Worm (Caenorhabditis elegans): ENCODE data around the gene T01B7.13.

Gene T01B7.13

ce11 chrII:8745449-8746297 lies 30.5 kb downstream of the T01B7.13 start:
- TF ChIP-seq hmg-20 (GFP tag; IDR thresholded peaks at IDR 0.05): no peak; the same call in 1 of the 2 replicates
- TF ChIP-seq ekl-4 (GFP tag; IDR thresholded peaks at IDR 0.05): no peak
- TF ChIP-seq dpff-1 (tag; optimal IDR thresholded peaks at IDR 0.05): no peak
- peak; percentile 22 for TF ChIP-seq nhr-90 (tag; optimal IDR thresholded peaks at IDR 0.05)
- no peak for TF ChIP-seq Y79H2A.3 (GFP tag; conservative IDR thresholded peaks at IDR 0.05)
- TF ChIP-seq hmg-1.2 (GFP tag; IDR thresholded peaks at IDR 0.05): 0 out of 2 replicates have a peak, but pooled peaks have one; percentile 2
- no peak for TF ChIP-seq die-1 (tag; optimal IDR thresholded peaks at IDR 0.05)
- no peak for TF ChIP-seq lir-1 (GFP tag; conservative IDR thresholded peaks at IDR 0.05)
- no peak for TF ChIP-seq ceh-100 (GFP tag; IDR thresholded peaks at IDR 0.05)
- TF ChIP-seq B0336.3 (GFP tag; IDR thresholded peaks at IDR 0.05): peak; percentile 12; the same call in 1 of the 2 replicates
- peak; percentile 5; the same call in 1 of the 2 replicates for TF ChIP-seq Y53G8AR.9 (GFP tag; conservative IDR thresholded peaks at IDR 0.05)
- peak; percentile 50 for TF ChIP-seq ama-1 (optimal IDR thresholded peaks at IDR 0.05)
- peak in 1 of 2 experiments; percentile 36 for TF ChIP-seq ama-1 (GFP tag; optimal IDR thresholded peaks at IDR 0.05)
- no peak for TF ChIP-seq F49E8.2 (tag; optimal IDR thresholded peaks at IDR 0.05; ENCODE audit: insufficient read depth)
- no peak for TF ChIP-seq rpc-1 (optimal IDR thresholded peaks at IDR 0.05)
- no peak for TF ChIP-seq rpc-1 (tag; optimal IDR thresholded peaks at IDR 0.05)
- no peak for TF ChIP-seq madf-8 (GFP tag; conservative IDR thresholded peaks at IDR 0.05)
- peak; percentile 50 for TF ChIP-seq repo-1 (tag; optimal IDR thresholded peaks at IDR 0.05)
- TF ChIP-seq ztf-26 (tag; optimal IDR thresholded peaks at IDR 0.05): no peak
- peak; percentile 11; the same call in 1 of the 2 replicates for TF ChIP-seq C06A6.2 (GFP tag; conservative IDR thresholded peaks at IDR 0.05)
- TF ChIP-seq fkh-3 (tag; optimal IDR thresholded peaks at IDR 0.05): no peak
- peak; percentile 57 for TF ChIP-seq zfh-2 (GFP tag; conservative IDR thresholded peaks at IDR 0.05)
- 0 out of 2 replicates have a peak, but pooled peaks have one; percentile 3 for TF ChIP-seq madf-3 (GFP tag; IDR thresholded peaks at IDR 0.05)
- TF ChIP-seq cebp-1 (GFP tag; IDR thresholded peaks at IDR 0.05): no peak
- TF ChIP-seq cebp-1 (tag; optimal IDR thresholded peaks at IDR 0.05): peak; percentile 5
- no peak for TF ChIP-seq Y53F4B.3 (GFP tag; IDR thresholded peaks at IDR 0.05)
- TF ChIP-seq let-526 (GFP tag; IDR thresholded peaks at IDR 0.05): 0 out of 2 replicates have a peak, but pooled peaks have one; percentile 3
- TF ChIP-seq ceh-40 (GFP tag; IDR thresholded peaks at IDR 0.05): no peak
- TF ChIP-seq nhr-27 (tag; optimal IDR thresholded peaks at IDR 0.05): no peak
- peak; percentile 26 for TF ChIP-seq ZK185.1 (tag; optimal IDR thresholded peaks at IDR 0.05; ENCODE audit: poor library complexity, severe bottlenecking)

ce11 chrII:8746298-8746775 lies 31.1 kb downstream of the T01B7.13 start:
- no peak for TF ChIP-seq F23B12.7 (tag; optimal IDR thresholded peaks at IDR 0.05; ENCODE audit: insufficient read depth)
- no peak for TF ChIP-seq D2030.7 (GFP tag; IDR thresholded peaks at IDR 0.05)
- peak; percentile 44 for TF ChIP-seq K11D2.4 (GFP tag; IDR thresholded peaks at IDR 0.05)
- TF ChIP-seq lsy-27 (tag; optimal IDR thresholded peaks at IDR 0.05; ENCODE audit: borderline replicate concordance, insufficient read depth): no peak
- no peak for TF ChIP-seq K12H6.12 (tag; optimal IDR thresholded peaks at IDR 0.05)
- TF ChIP-seq hlh-12 (tag; optimal IDR thresholded peaks at IDR 0.05): no peak
- TF ChIP-seq nhr-179 (tag; optimal IDR thresholded peaks at IDR 0.05): no peak
- TF ChIP-seq akir-1 (GFP tag; optimal IDR thresholded peaks at IDR 0.05): no peak
- peak; percentile 31 for TF ChIP-seq fkh-3 (tag; optimal IDR thresholded peaks at IDR 0.05)
- no peak for TF ChIP-seq attf-3 (GFP tag; conservative IDR thresholded peaks at IDR 0.05)
- TF ChIP-seq ztf-22 (GFP tag; optimal IDR thresholded peaks at IDR 0.05): no peak
- TF ChIP-seq atf-7 (tag; optimal IDR thresholded peaks at IDR 0.05): no peak
- no peak for TF ChIP-seq F22D6.2 (tag; optimal IDR thresholded peaks at IDR 0.05)
- no peak for TF ChIP-seq bed-2 (GFP tag; IDR thresholded peaks at IDR 0.05)
- TF ChIP-seq lin-54 (GFP tag; optimal IDR thresholded peaks at IDR 0.05): peak; percentile 8
- no peak for TF ChIP-seq ceh-27 (GFP tag; optimal IDR thresholded peaks at IDR 0.05)
- TF ChIP-seq dox-1 (GFP tag; IDR thresholded peaks at IDR 0.05): peak; percentile 52; the same call in 1 of the 2 replicates
- 0 out of 2 replicates have a peak, but pooled peaks have one; percentile 6 for TF ChIP-seq Y79H2A.3 (GFP tag; conservative IDR thresholded peaks at IDR 0.05)
- TF ChIP-seq gei-17 (GFP tag; optimal IDR thresholded peaks at IDR 0.05): peak; percentile 37
- peak; percentile 29 for TF ChIP-seq attf-5 (GFP tag; optimal IDR thresholded peaks at IDR 0.05)

Measured in whole organism, young adult.